Worm (Caenorhabditis elegans): Measurements from ENCODE around the gene rhi-1.

rhi-1 gene

ce11 chrX:4519968-4520367 lies 11.7 kb downstream of the rhi-1 start:
- TF ChIP-seq ets-7 (tag; optimal IDR thresholded peaks at IDR 0.05): no peak
- TF ChIP-seq tbx-11 (GFP tag; IDR thresholded peaks at IDR 0.05): no peak
- TF ChIP-seq scrt-1 (GFP tag; IDR thresholded peaks at IDR 0.05): no peak
- no peak for TF ChIP-seq ceh-36 (tag; optimal IDR thresholded peaks at IDR 0.05)
- no peak for TF ChIP-seq hnd-1 (tag; optimal IDR thresholded peaks at IDR 0.05)
- TF ChIP-seq flt-1 (GFP tag; IDR thresholded peaks at IDR 0.05): no peak

- TF ChIP-seq tbx-37 (GFP tag; conservative IDR thresholded peaks at IDR 0.05) (no peak), ama-1 (optimal IDR thresholded peaks at IDR 0.05) (no peak), aly-1 (tag; optimal IDR thresholded peaks at IDR 0.05) (no peak), hnd-1 (tag; optimal IDR thresholded peaks at IDR 0.05) (no peak), scrt-1 (GFP tag; IDR thresholded peaks at IDR 0.05) (no peak), ets-7 (tag; optimal IDR thresholded peaks at IDR 0.05) (no peak), pes-1 (GFP tag; IDR thresholded peaks at IDR 0.05) (no peak), ceh-13 (GFP tag; optimal IDR thresholded peaks at IDR 0.05) (no peak), hmbx-1 (tag; optimal IDR thresholded peaks at IDR 0.05) (no peak), hmg-4 (GFP tag; optimal IDR thresholded peaks at IDR 0.05) (no peak), ceh-36 (tag; optimal IDR thresholded peaks at IDR 0.05) (no peak), B0310.2 (tag; optimal IDR thresholded peaks at IDR 0.05) (no peak), F13C5.2 (tag; optimal IDR thresholded peaks at IDR 0.05) (no peak), tbx-11 (GFP tag; IDR thresholded peaks at IDR 0.05) (no peak), sea-1 (GFP tag; conservative IDR thresholded peaks at IDR 0.05) (no peak)
Measured at ce11 chrX:4521166-4521565, 12.9 kb downstream of the rhi-1 start.

ce11 chrX:4521837-4522816 lies 13.8 kb downstream of the rhi-1 start, which contains the start of gene C07A12.7:
TSS of gene C07A12.7 (minus strand) at chrX:4522144.
- TF ChIP-seq tbx-11 (GFP tag; IDR thresholded peaks at IDR 0.05) (0 out of 2 replicates have a peak, but pooled peaks have one; percentile 39), hmg-4 (GFP tag; optimal IDR thresholded peaks at IDR 0.05) (peak; percentile 32), sea-1 (GFP tag; conservative IDR thresholded peaks at IDR 0.05) (no peak)

- TF ChIP-seq hnd-1 (tag; optimal IDR thresholded peaks at IDR 0.05): no peak
- TF ChIP-seq pes-1 (GFP tag; IDR thresholded peaks at IDR 0.05): no peak
- TF ChIP-seq tra-4 (tag; optimal IDR thresholded peaks at IDR 0.05): no peak
- no peak for TF ChIP-seq flt-1 (GFP tag; IDR thresholded peaks at IDR 0.05)
- no peak for TF ChIP-seq ama-1 (optimal IDR thresholded peaks at IDR 0.05)
- no peak for TF ChIP-seq tbx-37 (GFP tag; conservative IDR thresholded peaks at IDR 0.05)
Measured at ce11 chrX:4523315-4523714, 15.0 kb downstream of the rhi-1 start.

ce11 chrX:4523887-4524350 lies 15.6 kb downstream of the rhi-1 start, which contains the start of gene pdi-2:
TSS of gene pdi-2 (plus strand) at chrX:4524155.
- TF ChIP-seq scrt-1 (GFP tag; IDR thresholded peaks at IDR 0.05) (peak; percentile 53; the same call in 1 of the 2 replicates), ama-1 (optimal IDR thresholded peaks at IDR 0.05) (peak; percentile 32), aly-1 (tag; optimal IDR thresholded peaks at IDR 0.05) (no peak), hmg-4 (GFP tag; optimal IDR thresholded peaks at IDR 0.05) (peak; percentile 90), B0310.2 (tag; optimal IDR thresholded peaks at IDR 0.05) (peak; percentile 71), hmbx-1 (tag; optimal IDR thresholded peaks at IDR 0.05) (no peak), ceh-36 (tag; optimal IDR thresholded peaks at IDR 0.05) (no peak), tra-4 (tag; optimal IDR thresholded peaks at IDR 0.05) (no peak), sea-1 (GFP tag; conservative IDR thresholded peaks at IDR 0.05) (0 out of 2 replicates have a peak, but pooled peaks have one; percentile 20), ceh-13 (GFP tag; optimal IDR thresholded peaks at IDR 0.05) (no peak), tbx-11 (GFP tag; IDR thresholded peaks at IDR 0.05) (no peak), ets-7 (tag; optimal IDR thresholded peaks at IDR 0.05) (no peak), hnd-1 (tag; optimal IDR thresholded peaks at IDR 0.05) (no peak), tbx-37 (GFP tag; conservative IDR thresholded peaks at IDR 0.05) (0 out of 2 replicates have a peak, but pooled peaks have one; percentile 36), F13C5.2 (tag; optimal IDR thresholded peaks at IDR 0.05) (peak; percentile 76), flt-1 (GFP tag; IDR thresholded peaks at IDR 0.05) (peak; percentile 40; the same call in 1 of the 2 replicates), pes-1 (GFP tag; IDR thresholded peaks at IDR 0.05) (peak; percentile 46)

- 0 out of 2 replicates have a peak, but pooled peaks have one; percentile 12 for TF ChIP-seq pes-1 (GFP tag; IDR thresholded peaks at IDR 0.05)
- no peak for TF ChIP-seq flt-1 (GFP tag; IDR thresholded peaks at IDR 0.05)
- TF ChIP-seq ceh-36 (tag; optimal IDR thresholded peaks at IDR 0.05): no peak
Measured at ce11 chrX:4524844-4525243, 16.5 kb downstream of the rhi-1 start.

- TF ChIP-seq hmg-4 (GFP tag; optimal IDR thresholded peaks at IDR 0.05): no peak
- no peak for TF ChIP-seq B0310.2 (tag; optimal IDR thresholded peaks at IDR 0.05)
- no peak for TF ChIP-seq flt-1 (GFP tag; IDR thresholded peaks at IDR 0.05)
- no peak for TF ChIP-seq hmbx-1 (tag; optimal IDR thresholded peaks at IDR 0.05)
- TF ChIP-seq tbx-11 (GFP tag; IDR thresholded peaks at IDR 0.05): no peak
- no peak for TF ChIP-seq F13C5.2 (tag; optimal IDR thresholded peaks at IDR 0.05)
- TF ChIP-seq tra-4 (tag; optimal IDR thresholded peaks at IDR 0.05): no peak
- TF ChIP-seq hnd-1 (tag; optimal IDR thresholded peaks at IDR 0.05): no peak
- no peak for TF ChIP-seq aly-1 (tag; optimal IDR thresholded peaks at IDR 0.05)
- TF ChIP-seq ceh-13 (GFP tag; optimal IDR thresholded peaks at IDR 0.05): no peak
- no peak for TF ChIP-seq ama-1 (optimal IDR thresholded peaks at IDR 0.05)
- TF ChIP-seq tbx-37 (GFP tag; conservative IDR thresholded peaks at IDR 0.05): no peak
- no peak for TF ChIP-seq scrt-1 (GFP tag; IDR thresholded peaks at IDR 0.05)
- TF ChIP-seq ceh-36 (tag; optimal IDR thresholded peaks at IDR 0.05): no peak
- TF ChIP-seq sea-1 (GFP tag; conservative IDR thresholded peaks at IDR 0.05): no peak
- TF ChIP-seq pes-1 (GFP tag; IDR thresholded peaks at IDR 0.05): no peak
- no peak for TF ChIP-seq ets-7 (tag; optimal IDR thresholded peaks at IDR 0.05)
Measured at ce11 chrX:4526412-4526811, 18.1 kb downstream of the rhi-1 start.

Measured in whole organism, early embryonic.